Fruit fly (Drosophila melanogaster) whole organism, prepupa: ENCODE data around the gene PolrMT.

Experiments used
- Blimp-1 ChIP-seq: fragments of 200-800 bp; sonication (Bioruptor generic); optimal IDR thresholded peaks from 3 replicates; lab custom pipeline; 2017; ENCODE audit warnings: missing biosample characterization, missing genetic modification characterization, mild to moderate bottlenecking, moderate library complexity, missing genetic modification reagents
- CG10631 ChIP-seq: fragments of 200-800 bp; sonication (Bioruptor generic); optimal IDR thresholded peaks from 2 replicates; lab custom pipeline; 2016; ENCODE audit warnings: missing biosample characterization, missing genetic modification characterization
- CG11294 ChIP-seq: fragments of 200-800 bp; sonication (Bioruptor generic); IDR thresholded peaks from 2 replicates; pipeline ENCODE4 v1.3.6; 2022; ENCODE audit warnings: missing biosample characterization, missing genetic modification characterization
- CG11762 ChIP-seq: fragments of 200-800 bp; sonication (Bioruptor generic); optimal IDR thresholded peaks from 3 replicates; lab custom pipeline; 2016; ENCODE audit warnings: missing biosample characterization, missing genetic modification characterization; ENCODE audit not compliant: insufficient read depth
- CG15336 ChIP-seq: fragments of 200-800 bp; sonication (Bioruptor generic); IDR thresholded peaks from 2 replicates; pipeline ENCODE4 v1.3.6; 2022; ENCODE audit warnings: missing biosample characterization, missing genetic modification characterization
- CG16779 ChIP-seq: fragments of 200-800 bp; sonication (Bioruptor generic); optimal IDR thresholded peaks from 3 replicates; lab custom pipeline; 2017; ENCODE audit warnings: missing biosample characterization, mild to moderate bottlenecking, missing genetic modification characterization
- CG3032 ChIP-seq: fragments of 200-800 bp; optimal IDR thresholded peaks from 2 replicates; lab custom pipeline; 2019; ENCODE audit warnings: missing biosample characterization, mild to moderate bottlenecking, missing genetic modification characterization, moderate library complexity
- CG32006 ChIP-seq: fragments of 200-800 bp; sonication (Bioruptor generic); optimal IDR thresholded peaks from 3 replicates; lab custom pipeline; 2017; ENCODE audit warnings: missing biosample characterization, mild to moderate bottlenecking, missing genetic modification characterization
- CG3919 ChIP-seq: fragments of 200-800 bp; sonication (Bioruptor generic); optimal IDR thresholded peaks from 3 replicates; lab custom pipeline; 2016; ENCODE audit warnings: missing biosample characterization, missing genetic modification characterization
- CG4318 ChIP-seq: fragments of 200-800 bp; sonication (Bioruptor generic); optimal IDR thresholded peaks from 3 replicates; lab custom pipeline; 2017; ENCODE audit warnings: missing biosample characterization, mild to moderate bottlenecking, missing genetic modification characterization
- CG6163 ChIP-seq: fragments of 200-800 bp; sonication (Bioruptor generic); IDR thresholded peaks from 3 replicates; pipeline ENCODE4 v1.3.6; 2022; ENCODE audit warnings: missing biosample characterization, missing genetic modification characterization
- CG6276 ChIP-seq: fragments of 200-800 bp; sonication (Bioruptor generic); optimal IDR thresholded peaks from 2 replicates; lab custom pipeline; 2017; ENCODE audit warnings: missing biosample characterization, mild to moderate bottlenecking, missing genetic modification characterization
- CG6792 ChIP-seq: fragments of 200-800 bp; sonication (Bioruptor generic); optimal IDR thresholded peaks from 3 replicates; lab custom pipeline; 2016; ENCODE audit warnings: missing biosample characterization, missing genetic modification characterization
- CG6808 ChIP-seq: fragments of 200-800 bp; sonication (Bioruptor generic); optimal IDR thresholded peaks from 3 replicates; lab custom pipeline; 2017; ENCODE audit warnings: missing biosample characterization, missing genetic modification characterization, mild to moderate bottlenecking, moderate library complexity, missing genetic modification reagents
- CG6854 ChIP-seq: fragments of 200-800 bp; sonication (Bioruptor generic); optimal IDR thresholded peaks from 2 replicates; lab custom pipeline; 2017; ENCODE audit warnings: missing biosample characterization, mild to moderate bottlenecking, missing genetic modification characterization
- CG7368 ChIP-seq: fragments of 200-800 bp; sonication (Bioruptor generic); optimal IDR thresholded peaks from 3 replicates; lab custom pipeline; 2016; ENCODE audit warnings: missing biosample characterization, missing genetic modification characterization
- CG8119 ChIP-seq: fragments of 200-800 bp; sonication (Bioruptor generic); IDR thresholded peaks from 3 replicates; pipeline ENCODE4 v1.3.6; 2022; ENCODE audit warnings: missing biosample characterization, missing genetic modification characterization
- CG8319 ChIP-seq: fragments of 200-800 bp; sonication (Bioruptor generic); optimal IDR thresholded peaks from 3 replicates; lab custom pipeline; 2016; ENCODE audit warnings: missing biosample characterization, missing genetic modification characterization
- CG9139 ChIP-seq: fragments of 200-800 bp; sonication (Bioruptor generic); optimal IDR thresholded peaks from 3 replicates; lab custom pipeline; 2017; ENCODE audit warnings: missing biosample characterization, mild to moderate bottlenecking, missing genetic modification characterization
- Eip78C ChIP-seq: fragments of 200-800 bp; sonication (Bioruptor generic); peaks from one replicate; lab custom pipeline; 2016; ENCODE audit warnings: missing biosample characterization, missing genetic modification characterization
- Eip93F ChIP-seq: fragments of 200-800 bp; sonication (Bioruptor generic); optimal IDR thresholded peaks from 2 replicates; lab custom pipeline; 2016; ENCODE audit warnings: missing biosample characterization, mild to moderate bottlenecking, missing genetic modification characterization
- Hr4 ChIP-seq: fragments of 200-800 bp; sonication (Bioruptor generic); optimal IDR thresholded peaks from 3 replicates; lab custom pipeline; 2016; ENCODE audit warnings: missing biosample characterization, missing genetic modification characterization
- Lpt ChIP-seq: fragments of 200-800 bp; sonication (Bioruptor generic); optimal IDR thresholded peaks from 3 replicates; lab custom pipeline; 2016; ENCODE audit warnings: missing biosample characterization, missing genetic modification characterization
- OdsH ChIP-seq: fragments of 200-800 bp; sonication (Bioruptor generic); optimal IDR thresholded peaks from 3 replicates; lab custom pipeline; 2016; ENCODE audit warnings: missing biosample characterization, missing genetic modification characterization
- Sox15 ChIP-seq: fragments of 200-800 bp; sonication (Bioruptor generic); optimal IDR thresholded peaks from 3 replicates; lab custom pipeline; 2016; ENCODE audit warnings: missing biosample characterization, missing genetic modification characterization
- achi ChIP-seq: fragments of 200-800 bp; sonication (Bioruptor generic); optimal IDR thresholded peaks from 3 replicates; lab custom pipeline; 2016; ENCODE audit warnings: missing biosample characterization, missing genetic modification characterization
- cyc ChIP-seq: fragments of 200-800 bp; sonication (Bioruptor generic); optimal IDR thresholded peaks from 3 replicates; lab custom pipeline; 2016; ENCODE audit warnings: missing biosample characterization, missing genetic modification characterization
- dac ChIP-seq: fragments of 200-800 bp; sonication (Bioruptor generic); optimal IDR thresholded peaks from 2 replicates; lab custom pipeline; 2017; ENCODE audit warnings: missing biosample characterization, mild to moderate bottlenecking, missing genetic modification characterization
- dsx ChIP-seq: fragments of 200-800 bp; optimal IDR thresholded peaks from 3 replicates; lab custom pipeline; 2019; ENCODE audit warnings: missing biosample characterization, mild to moderate bottlenecking, missing genetic modification characterization, moderate library complexity; ENCODE audit not compliant: poor library complexity, severe bottlenecking
- esn ChIP-seq: fragments of 200-800 bp; sonication (Bioruptor generic); optimal IDR thresholded peaks from 2 replicates; lab custom pipeline; 2016; ENCODE audit warnings: missing biosample characterization, mild to moderate bottlenecking, missing genetic modification characterization, moderate library complexity
- fd85E ChIP-seq: fragments of 200-800 bp; sonication (Bioruptor generic); optimal IDR thresholded peaks from 3 replicates; lab custom pipeline; 2016; ENCODE audit warnings: missing biosample characterization, missing genetic modification characterization
- fkh ChIP-seq: fragments of 200-800 bp; sonication (Bioruptor generic); optimal IDR thresholded peaks from 3 replicates; lab custom pipeline; 2017; ENCODE audit warnings: missing biosample characterization, mild to moderate bottlenecking, missing genetic modification characterization, moderate library complexity
- net ChIP-seq: fragments of 200-800 bp; sonication (Bioruptor generic); optimal IDR thresholded peaks from 3 replicates; lab custom pipeline; 2016; ENCODE audit warnings: missing biosample characterization, missing genetic modification characterization
- salr ChIP-seq, 2 experiments: fragments of 200-800 bp; sonication (Bioruptor generic); optimal IDR thresholded peaks; 3 replicates each; lab custom pipeline; 2016 to 2018; ENCODE audit warnings: missing biosample characterization in 2 of 2, missing genetic modification characterization in 2 of 2, mild to moderate bottlenecking in 1 of 2
- ss ChIP-seq, 2 experiments: fragments of 200-800 bp; sonication (Bioruptor generic); optimal IDR thresholded peaks; 2 replicates in 1 of 2; 3 replicates in 1 of 2; lab custom pipeline; 2017 to 2018; ENCODE audit warnings: mild to moderate bottlenecking in 2 of 2, missing biosample characterization in 2 of 2, missing genetic modification characterization in 2 of 2, moderate library complexity in 1 of 2
- svp ChIP-seq: fragments of 200-800 bp; sonication (Bioruptor generic); peaks from one replicate; lab custom pipeline; 2016; ENCODE audit warnings: missing biosample characterization, missing genetic modification characterization
- topi ChIP-seq: fragments of 200-800 bp; sonication (Bioruptor generic); optimal IDR thresholded peaks from 3 replicates; lab custom pipeline; 2016; ENCODE audit warnings: missing biosample characterization, missing genetic modification characterization

The PolrMT gene

DNA sequence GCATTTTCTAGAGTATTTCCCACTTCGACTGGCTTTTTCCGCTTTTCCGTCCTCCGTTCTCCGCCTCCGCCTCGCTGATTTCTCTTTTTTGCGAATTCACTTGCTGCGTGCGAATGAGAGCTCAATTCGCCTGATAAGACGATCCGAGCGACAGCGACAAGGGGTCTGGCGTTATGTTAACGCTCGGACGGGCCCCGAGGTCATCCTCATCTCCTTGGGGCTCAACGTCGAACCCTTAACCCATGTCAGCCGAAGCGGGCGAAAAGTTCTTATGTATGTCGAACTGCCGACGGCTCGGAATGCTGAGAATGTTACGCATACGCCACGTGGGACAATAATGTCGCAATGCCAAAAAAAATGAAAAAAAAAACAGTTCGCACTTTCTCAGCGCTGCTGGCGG is 12.7 kb downstream of the PolrMT start:
- TF ChIP-seq Blimp-1 (GFP tag; lab: Kevin White, UChicago) (no peak), svp (peak; percentile 97)

DNA sequence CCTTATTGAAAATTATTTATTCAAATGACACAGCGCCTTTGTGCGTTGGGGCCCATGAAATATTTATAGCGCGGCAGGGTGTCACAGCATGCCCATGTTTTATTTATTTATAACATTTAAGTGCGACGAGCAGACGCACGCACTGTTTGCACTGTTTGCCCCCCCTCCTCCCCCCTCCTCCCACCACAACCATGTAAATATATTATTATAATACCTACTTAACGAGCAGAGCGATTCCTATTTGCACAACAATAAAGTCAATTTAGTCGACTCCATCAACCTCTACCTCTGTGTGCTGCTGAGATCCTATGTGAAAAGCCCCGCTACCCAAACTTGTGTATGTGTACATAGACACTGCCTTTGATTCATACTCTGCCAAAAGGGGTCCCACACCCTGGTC is 13.4 kb downstream of the PolrMT start:
- no peak for TF ChIP-seq CG11294 (GFP tag; lab: Robert Waterston, UW)
- peak in 1 of 2 experiments; percentile 26 for TF ChIP-seq ss (GFP tag; optimal IDR thresholded peaks at IDR 0.05; lab: Kevin White, UChicago)
- no peak for TF ChIP-seq Blimp-1 (GFP tag; lab: Kevin White, UChicago)
- TF ChIP-seq CG16779 (tag; lab: Kevin White, UChicago) = no peak
- no peak for TF ChIP-seq topi (GFP tag; lab: Kevin White, UChicago)
- TF ChIP-seq CG9139 (GFP tag; lab: Kevin White, UChicago) = no peak
- TF ChIP-seq esn (GFP tag; lab: Kevin White, UChicago) = no peak
- TF ChIP-seq cyc (GFP tag; lab: Kevin White, UChicago) = no peak
- no peak for TF ChIP-seq OdsH
- TF ChIP-seq CG6276 (GFP tag; lab: Kevin White, UChicago) = no peak
- TF ChIP-seq net = no peak
- TF ChIP-seq CG6854 (GFP tag; lab: Kevin White, UChicago) = no peak
- TF ChIP-seq CG6808 (GFP tag; lab: Kevin White, UChicago) = no peak
- TF ChIP-seq salr (GFP tag; optimal IDR thresholded peaks at IDR 0.05; lab: Kevin White, UChicago) = no peak
- TF ChIP-seq Lpt (GFP tag; lab: Kevin White, UChicago) = no peak
- no peak for TF ChIP-seq CG8119 (GFP tag; lab: Robert Waterston, UW)
- no peak for TF ChIP-seq CG11762 (GFP tag; lab: Kevin White, UChicago)
- no peak for TF ChIP-seq fd85E (GFP tag; lab: Kevin White, UChicago)
- TF ChIP-seq CG4318 (GFP tag; lab: Kevin White, UChicago) = no peak
- no peak for TF ChIP-seq Eip93F (GFP tag; lab: Kevin White, UChicago)
- no peak for TF ChIP-seq CG8319 (GFP tag; lab: Kevin White, UChicago)
- no peak for TF ChIP-seq CG3032 (tag; lab: Kevin White, UChicago)
- no peak for TF ChIP-seq CG6792
- no peak for TF ChIP-seq dsx
- no peak for TF ChIP-seq dac (GFP tag; lab: Kevin White, UChicago)
- TF ChIP-seq Sox15 (GFP tag; lab: Kevin White, UChicago) = no peak
- no peak for TF ChIP-seq achi (GFP tag; lab: Kevin White, UChicago)
- TF ChIP-seq fkh = peak; percentile 88
- TF ChIP-seq CG3919 = no peak
- peak; percentile 6 for TF ChIP-seq Eip78C (GFP tag; lab: Kevin White, UChicago)
- TF ChIP-seq CG15336 (GFP tag; lab: Robert Waterston, UW) = no peak
- TF ChIP-seq svp = peak; percentile 69
- no peak for TF ChIP-seq CG7368
- no peak for TF ChIP-seq CG10631

DNA sequence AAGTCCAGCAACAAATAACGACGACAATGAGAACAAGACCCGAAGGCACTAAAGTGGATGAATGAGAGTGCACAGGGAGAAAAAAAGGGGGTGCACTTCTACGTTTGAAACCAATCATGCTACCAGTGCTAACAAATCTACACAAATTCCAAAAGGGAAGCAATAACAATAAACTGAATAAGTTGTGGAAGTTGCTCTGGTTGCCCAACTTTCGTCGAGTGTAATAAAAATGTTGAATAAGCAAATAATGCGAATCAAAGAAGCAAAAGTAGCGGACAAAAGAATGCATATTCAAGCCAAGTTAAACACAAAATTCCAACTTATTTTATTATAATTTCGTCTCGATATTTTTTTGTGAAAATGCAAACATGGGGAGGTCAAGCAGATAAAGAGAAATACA is 16.5 kb downstream of the PolrMT start:
- TF ChIP-seq Hr4 (peak; percentile 11), Sox15 (GFP tag; lab: Kevin White, UChicago) (no peak), CG6163 (GFP tag; lab: Robert Waterston, UW) (0 out of 3 replicates have a peak, but pooled peaks have one; percentile 31), CG32006 (GFP tag; lab: Kevin White, UChicago) (peak; percentile 9), CG8119 (GFP tag; lab: Robert Waterston, UW) (no peak), CG7368 (no peak)
